Worm (Caenorhabditis elegans): ENCODE measurements around the gene kvs-5.

- no peak for TF ChIP-seq flt-1 (GFP tag; IDR thresholded peaks at IDR 0.05)
- no peak for TF ChIP-seq ceh-13 (GFP tag; optimal IDR thresholded peaks at IDR 0.05)
- TF ChIP-seq aly-1 (tag; optimal IDR thresholded peaks at IDR 0.05), result no peak
- TF ChIP-seq hnd-1 (tag; optimal IDR thresholded peaks at IDR 0.05), result no peak
- no peak for TF ChIP-seq ets-7 (tag; optimal IDR thresholded peaks at IDR 0.05)
- no peak for TF ChIP-seq B0310.2 (tag; optimal IDR thresholded peaks at IDR 0.05)
- no peak for TF ChIP-seq tbx-11 (GFP tag; IDR thresholded peaks at IDR 0.05)
- no peak for TF ChIP-seq tra-4 (tag; optimal IDR thresholded peaks at IDR 0.05)
- TF ChIP-seq ama-1 (optimal IDR thresholded peaks at IDR 0.05), result no peak
- no peak for TF ChIP-seq tbx-37 (GFP tag; conservative IDR thresholded peaks at IDR 0.05)
- no peak for TF ChIP-seq hmbx-1 (tag; optimal IDR thresholded peaks at IDR 0.05)
- TF ChIP-seq hmg-4 (GFP tag; optimal IDR thresholded peaks at IDR 0.05), result no peak
These were observed 64.0 kb downstream of the kvs-5 start, which contains the start of gene mrpl-46 for ce11 chrIV:800518-800917.

Data from whole organism, early embryonic.